Fruit fly (Drosophila melanogaster) whole organism, embryonic: Measurements from ENCODE around the gene Cyp4ac1.

Experiments
- Antp ChIP-seq: fragments of 200-800 bp; sonication (Bioruptor generic); optimal IDR thresholded peaks from 3 replicates; lab custom pipeline; 2016; ENCODE audit warnings: missing biosample characterization, missing genetic modification characterization
- Asciz ChIP-seq: fragments of 200-800 bp; sonication (Bioruptor generic); optimal IDR thresholded peaks from 2 replicates; lab custom pipeline; 2017; ENCODE audit warnings: missing biosample characterization, mild to moderate bottlenecking, missing genetic modification characterization, missing genetic modification reagents
- Atf6 ChIP-seq: fragments of 200-800 bp; sonication (Bioruptor generic); IDR thresholded peaks from 2 replicates; pipeline ENCODE4 v1.3.6; 2022; ENCODE audit warnings: missing biosample characterization, missing genetic modification characterization
- Awh ChIP-seq: fragments of 200-800 bp; sonication (Bioruptor generic); IDR thresholded peaks from 2 replicates; pipeline ENCODE4, ENCODE4 v1.3.6; 2022; ENCODE audit warnings: missing biosample characterization, missing genetic modification characterization
- CG10209 ChIP-seq: fragments of 200-800 bp; sonication (Bioruptor generic); optimal IDR thresholded peaks from 3 replicates; lab custom pipeline; 2017; ENCODE audit warnings: missing biosample characterization, mild to moderate bottlenecking, missing genetic modification characterization, missing genetic modification reagents
- CG10543 ChIP-seq: fragments of 200-800 bp; sonication (Bioruptor generic); optimal IDR thresholded peaks from 3 replicates; lab custom pipeline; 2017; ENCODE audit warnings: missing biosample characterization, mild to moderate bottlenecking, missing genetic modification characterization, moderate library complexity
- CG10959 ChIP-seq: fragments of 200-800 bp; sonication (Bioruptor generic); IDR thresholded peaks from 2 replicates; pipeline ENCODE4 v1.3.6; 2022; ENCODE audit warnings: missing biosample characterization, missing genetic modification characterization
- CG11247 ChIP-seq: fragments of 200-800 bp; sonication (Bioruptor generic); IDR thresholded peaks from 2 replicates; pipeline ENCODE4 v1.3.6; 2022; ENCODE audit warnings: missing biosample characterization, missing genetic modification characterization
- CG11504 ChIP-seq: fragments of 200-800 bp; sonication (Bioruptor generic); optimal IDR thresholded peaks from 3 replicates; lab custom pipeline; 2019; ENCODE audit warnings: missing biosample characterization, mild to moderate bottlenecking, missing genetic modification characterization, moderate library complexity
- CG11695 ChIP-seq: fragments of 200-800 bp; sonication (Bioruptor generic); IDR thresholded peaks from 3 replicates; pipeline ENCODE4 v1.3.6; 2022; ENCODE audit warnings: missing biosample characterization, missing genetic modification characterization
- CG13287 ChIP-seq: fragments of 200-800 bp; sonication (Bioruptor generic); IDR thresholded peaks from 2 replicates; pipeline ENCODE4 v1.3.6; 2022; ENCODE audit warnings: missing biosample characterization, missing genetic modification characterization; ENCODE audit not compliant: partially characterized antibody
- CG15073 ChIP-seq: fragments of 200-800 bp; sonication (Bioruptor generic); optimal IDR thresholded peaks from 2 replicates; lab custom pipeline; 2016; ENCODE audit warnings: missing biosample characterization, missing genetic modification characterization
- CG17359 ChIP-seq: fragments of 200-800 bp; sonication (Bioruptor generic); optimal IDR thresholded peaks from 3 replicates; lab custom pipeline; 2018; ENCODE audit warnings: missing biosample characterization, mild to moderate bottlenecking, missing genetic modification characterization, moderate library complexity
- CG2116 ChIP-seq: fragments of 200-800 bp; sonication (Bioruptor generic); optimal IDR thresholded peaks from 3 replicates; lab custom pipeline; 2018; ENCODE audit warnings: missing biosample characterization, mild to moderate bottlenecking, missing genetic modification characterization
- CG30403 ChIP-seq: fragments of 200-800 bp; sonication (Bioruptor generic); optimal IDR thresholded peaks from 3 replicates; lab custom pipeline; 2016; ENCODE audit warnings: missing biosample characterization, missing genetic modification characterization
- CG31441 ChIP-seq: fragments of 200-800 bp; sonication (Bioruptor generic); IDR thresholded peaks from 2 replicates; pipeline ENCODE4 v1.3.6; 2022; ENCODE audit warnings: missing biosample characterization, missing genetic modification characterization
- CG3163 ChIP-seq: fragments of 200-800 bp; sonication (Bioruptor generic); optimal IDR thresholded peaks from 3 replicates; lab custom pipeline; 2016; ENCODE audit warnings: missing biosample characterization, missing genetic modification characterization
- CG33213 ChIP-seq: fragments of 200-800 bp; sonication (Bioruptor generic); optimal IDR thresholded peaks from 3 replicates; lab custom pipeline; 2016; ENCODE audit warnings: missing biosample characterization, missing genetic modification characterization
- CG34422 ChIP-seq: fragments of 200-800 bp; sonication (Bioruptor generic); IDR thresholded peaks from 3 replicates; pipeline ENCODE4 v1.3.6; 2022; ENCODE audit warnings: missing biosample characterization, missing genetic modification characterization
- CG4707 ChIP-seq: fragments of 200-800 bp; sonication (Bioruptor generic); optimal IDR thresholded peaks from 2 replicates; lab custom pipeline; 2018; ENCODE audit warnings: missing biosample characterization, mild to moderate bottlenecking, missing genetic modification characterization, moderate library complexity
- CG6689 ChIP-seq: fragments of 200-800 bp; sonication (Bioruptor generic); IDR thresholded peaks from 2 replicates; pipeline ENCODE4 v1.3.6; 2022; ENCODE audit warnings: missing biosample characterization, missing genetic modification characterization
- CG8478 ChIP-seq: fragments of >200 bp; optimal IDR thresholded peaks from 2 replicates; lab custom pipeline; 2018
- CG8924 ChIP-seq: fragments of 200-800 bp; optimal IDR thresholded peaks from 3 replicates; lab custom pipeline; 2019; ENCODE audit warnings: missing biosample characterization, mild to moderate bottlenecking, missing genetic modification characterization, moderate library complexity
- Doc3 ChIP-seq: fragments of 200-800 bp; sonication (Bioruptor generic); IDR thresholded peaks from 3 replicates; pipeline ENCODE4 v1.3.6; 2022; ENCODE audit warnings: missing biosample characterization, missing genetic modification characterization; ENCODE audit not compliant: partially characterized antibody
- Ets65A ChIP-seq: fragments of 200-800 bp; sonication (Bioruptor generic); peaks from one replicate; lab custom pipeline; 2016; ENCODE audit warnings: missing biosample characterization, missing genetic modification characterization
- Ets97D ChIP-seq: fragments of 200-800 bp; sonication (Bioruptor generic); optimal IDR thresholded peaks from 3 replicates; lab custom pipeline; 2016; ENCODE audit warnings: missing biosample characterization, missing genetic modification characterization
- Fer1 ChIP-seq: fragments of 200-800 bp; sonication (Bioruptor generic); optimal IDR thresholded peaks from 2 replicates; lab custom pipeline; 2017; ENCODE audit warnings: missing biosample characterization, mild to moderate bottlenecking, missing genetic modification characterization
- Hmr ChIP-seq: fragments of 200-800 bp; sonication (Bioruptor generic); optimal IDR thresholded peaks from 3 replicates; lab custom pipeline; 2017; ENCODE audit warnings: mild to moderate bottlenecking, missing biosample characterization, missing genetic modification reagents, missing genetic modification characterization
- abd-A ChIP-seq: fragments of 200-800 bp; sonication (Bioruptor generic); optimal IDR thresholded peaks from 3 replicates; lab custom pipeline; 2019; ENCODE audit warnings: missing biosample characterization, mild to moderate bottlenecking, missing genetic modification characterization, moderate library complexity
- ap ChIP-seq: fragments of 200-800 bp; sonication (Bioruptor generic); IDR thresholded peaks from 2 replicates; pipeline ENCODE4 v1.3.6; 2022; ENCODE audit warnings: missing biosample characterization, missing genetic modification characterization
- bsh ChIP-seq, 2 experiments: fragments of 200-800 bp; sonication (Bioruptor generic); optimal IDR thresholded peaks; 2 replicates each; lab custom pipeline; 2017 to 2018; ENCODE audit warnings: mild to moderate bottlenecking in 2 of 2, missing biosample characterization in 2 of 2, missing genetic modification characterization in 2 of 2, moderate library complexity in 1 of 2
- cas ChIP-seq: fragments of 200-800 bp; sonication (Bioruptor generic); IDR thresholded peaks from 2 replicates; pipeline ENCODE4 v1.3.6; 2022; ENCODE audit warnings: missing biosample characterization, missing genetic modification characterization
- caup ChIP-seq: fragments of 200-800 bp; sonication (Bioruptor generic); optimal IDR thresholded peaks from 3 replicates; lab custom pipeline; 2017; ENCODE audit warnings: missing biosample characterization, mild to moderate bottlenecking, missing genetic modification characterization, moderate library complexity; ENCODE audit not compliant: severe bottlenecking
- cg ChIP-seq: fragments of 200-800 bp; sonication (Bioruptor generic); optimal IDR thresholded peaks from 3 replicates; lab custom pipeline; 2019; ENCODE audit warnings: missing biosample characterization, mild to moderate bottlenecking, missing genetic modification characterization, moderate library complexity
- chn ChIP-seq: fragments of 200-800 bp; sonication (Bioruptor generic); optimal IDR thresholded peaks from 2 replicates; lab custom pipeline; 2016; ENCODE audit warnings: missing biosample characterization, missing genetic modification characterization
- hbn ChIP-seq: fragments of 200-800 bp; sonication (Bioruptor generic); IDR thresholded peaks from 2 replicates; pipeline ENCODE4 v1.3.6; 2022; ENCODE audit warnings: missing biosample characterization, missing genetic modification characterization; ENCODE audit not compliant: partially characterized antibody
- klu ChIP-seq: fragments of 200-800 bp; sonication (Bioruptor generic); IDR thresholded peaks from 2 replicates; pipeline ENCODE4 v1.3.6; 2022; ENCODE audit warnings: missing biosample characterization, missing genetic modification characterization
- mld ChIP-seq: fragments of 200-800 bp; sonication (Bioruptor generic); IDR thresholded peaks from 3 replicates; pipeline ENCODE4 v1.3.6; 2022; ENCODE audit warnings: missing biosample characterization, missing genetic modification characterization; ENCODE audit not compliant: partially characterized antibody
- nerfin-1 ChIP-seq: fragments of 200-800 bp; sonication (Bioruptor generic); optimal IDR thresholded peaks from 3 replicates; lab custom pipeline; 2019; ENCODE audit warnings: missing biosample characterization, mild to moderate bottlenecking, missing genetic modification characterization, moderate library complexity
- nmo ChIP-seq: fragments of 200-800 bp; sonication (Bioruptor generic); optimal IDR thresholded peaks from 2 replicates; lab custom pipeline; 2018; ENCODE audit warnings: missing biosample characterization, mild to moderate bottlenecking, missing genetic modification characterization, moderate library complexity
- onecut ChIP-seq: fragments of 200-800 bp; sonication (Bioruptor generic); IDR thresholded peaks from 2 replicates; pipeline ENCODE4 v1.3.6; 2022; ENCODE audit warnings: missing biosample characterization, missing genetic modification characterization
- peb ChIP-seq: fragments of 200-800 bp; sonication (Bioruptor generic); IDR thresholded peaks from 2 replicates; pipeline ENCODE4 v1.3.6; 2022; ENCODE audit warnings: missing biosample characterization, missing genetic modification characterization
- prd ChIP-seq, 3 experiments: fragments of >200 bp in 2 of 3; fragments of 200-800 bp in 1 of 3; sonication (Bioruptor generic) in 1 of 3; optimal IDR thresholded peaks in 2 of 3; IDR thresholded peaks in 1 of 3; 2 replicates in 2 of 3; 3 replicates in 1 of 3; pipeline versions ENCODE4 v1.3.6 to Lab custom; 2017 to 2022; ENCODE audit warnings: missing biosample characterization in 1 of 3, missing genetic modification characterization in 1 of 3
- psq ChIP-seq: fragments of 200-800 bp; sonication (Bioruptor generic); optimal IDR thresholded peaks from 2 replicates; lab custom pipeline; 2017; ENCODE audit warnings: missing biosample characterization, missing genetic modification characterization
- sd ChIP-seq: fragments of 200-800 bp; sonication (Bioruptor generic); optimal IDR thresholded peaks from 3 replicates; lab custom pipeline; 2018; ENCODE audit warnings: missing biosample characterization, mild to moderate bottlenecking, missing genetic modification characterization, moderate library complexity
- sens ChIP-seq: fragments of 200-800 bp; sonication (Bioruptor generic); peaks from one replicate; lab custom pipeline; 2016; ENCODE audit warnings: missing biosample characterization, missing genetic modification characterization
- ssp ChIP-seq: fragments of 200-800 bp; sonication (Bioruptor generic); IDR thresholded peaks from 2 replicates; pipeline ENCODE4 v1.3.6; 2022; ENCODE audit warnings: missing biosample characterization, missing genetic modification characterization
- tx ChIP-seq: fragments of 200-800 bp; sonication (Bioruptor generic); optimal IDR thresholded peaks from 2 replicates; lab custom pipeline; 2016; ENCODE audit warnings: missing biosample characterization, missing genetic modification characterization
- zf30C ChIP-seq: fragments of 200-800 bp; sonication (Bioruptor generic); optimal IDR thresholded peaks from 3 replicates; lab custom pipeline; 2018; ENCODE audit warnings: missing biosample characterization, mild to moderate bottlenecking, missing genetic modification characterization

Gene Cyp4ac1

DNA sequence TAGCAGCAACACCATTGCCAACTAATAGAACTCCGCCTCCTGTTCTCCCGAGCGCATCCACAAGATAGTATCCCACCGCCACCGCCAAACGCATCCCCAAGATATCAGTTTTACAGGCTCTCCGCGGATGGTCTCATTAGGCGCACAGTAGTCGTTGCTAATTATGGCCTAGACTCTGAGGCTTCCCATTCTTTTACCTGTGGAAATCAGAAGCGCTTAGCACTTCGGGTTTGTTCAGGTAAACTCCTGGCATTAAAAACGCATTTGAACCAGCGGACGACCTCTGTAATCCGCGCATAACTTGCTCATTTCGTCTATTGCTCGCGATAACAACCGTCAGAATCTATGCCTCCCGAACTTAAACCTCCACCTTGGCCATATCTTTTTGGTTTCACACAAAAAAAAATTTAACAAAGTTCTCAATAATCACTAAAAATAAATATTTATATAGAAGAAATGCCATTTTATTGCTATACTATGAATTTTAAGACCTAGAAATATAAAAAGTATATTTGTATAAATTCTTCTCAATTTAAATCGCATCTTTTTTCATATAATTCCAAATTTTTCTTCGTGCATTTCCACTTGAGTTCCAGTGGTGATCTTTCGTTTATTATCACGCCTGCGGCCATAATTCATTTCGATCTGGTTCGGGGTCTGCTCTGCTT lies 25.8 kb upstream of the Cyp4ac1 start (continued):
- TF ChIP-seq cas (GFP tag; lab: Robert Waterston, UW) (no peak), CG6689 (peak; percentile 77), CG30403 (GFP tag; lab: Kevin White, UChicago) (peak; percentile 55), CG11695 (GFP tag; lab: Robert Waterston, UW) (peak; percentile 59; the same call in 2 of the 3 replicates), psq (GFP tag; lab: Kevin White, UChicago) (no peak), Atf6 (no peak), caup (GFP tag; lab: Kevin White, UChicago) (no peak), CG33213 (GFP tag; lab: Kevin White, UChicago) (no peak), CG13287 (GFP tag; lab: Robert Waterston, UW) (no peak), tx (GFP tag; lab: Kevin White, UChicago) (no peak), hbn (GFP tag; lab: Robert Waterston, UW) (no peak), CG4707 (no peak), CG10543 (GFP tag; lab: Kevin White, UChicago) (no peak), Awh (GFP tag; lab: Robert Waterston, UW) (peak; percentile 42; the same call in 1 of the 2 replicates), Antp (GFP tag; lab: Kevin White, UChicago) (no peak), Ets65A (GFP tag; lab: Kevin White, UChicago) (no peak), CG11247 (GFP tag; lab: Robert Waterston, UW) (no peak), sens (GFP tag; lab: Kevin White, UChicago) (peak; percentile 90), onecut (GFP tag; lab: Robert Waterston, UW) (no peak), CG17359 (tag; lab: Kevin White, UChicago) (peak; percentile 65), ssp (0 out of 2 replicates have a peak, but pooled peaks have one; percentile 30), CG34422 (GFP tag; lab: Robert Waterston, UW) (no peak), CG2116 (peak; percentile 3), klu (GFP tag; lab: Robert Waterston, UW) (no peak), CG3163 (GFP tag; lab: Kevin White, UChicago) (no peak), CG10959 (GFP tag; lab: Robert Waterston, UW) (peak; percentile 74), CG8924 (tag; lab: Kevin White, UChicago) (peak; percentile 81), bsh (GFP tag; optimal IDR thresholded peaks at IDR 0.05; lab: Kevin White, UChicago) (peak in 1 of 2 experiments; percentile 90), Ets97D (GFP tag; lab: Kevin White, UChicago) (no peak), CG8478 (no peak), CG11504 (peak; percentile 71), sd (tag; lab: Kevin White, UChicago) (no peak), prd (optimal IDR thresholded peaks at IDR 0.05; lab: Kevin White, UChicago) (no peak), prd (GFP tag; IDR thresholded peaks at IDR 0.05; lab: Robert Waterston, UW) (peak; percentile 60; the same call in 1 of the 3 replicates), Fer1 (no peak), Asciz (peak; percentile 30), Doc3 (GFP tag; lab: Robert Waterston, UW) (no peak), nmo (GFP tag; lab: Kevin White, UChicago) (peak; percentile 84), CG31441 (peak; percentile 85), Hmr (GFP tag; lab: Kevin White, UChicago) (no peak), abd-A (tag; lab: Kevin White, UChicago) (no peak), CG10209 (GFP tag; lab: Kevin White, UChicago) (peak; percentile 55), cg (GFP tag; lab: Kevin White, UChicago) (no peak), CG15073 (GFP tag; lab: Kevin White, UChicago) (no peak), ap (GFP tag; lab: Robert Waterston, UW) (0 out of 2 replicates have a peak, but pooled peaks have one; percentile 37), nerfin-1 (tag; lab: Kevin White, UChicago) (peak; percentile 54), chn (peak; percentile 9), mld (no peak), zf30C (peak; percentile 87), peb (peak; percentile 45; the same call in 1 of the 2 replicates)
